Fruit fly (Drosophila melanogaster): ENCODE measurements around the gene CG2841.

Gene CG2841

dm6 chrX:2302875-2303274 lies 63.3 kb downstream of the CG2841 start:
- TF ChIP-seq Hr83 (GFP tag; optimal IDR thresholded peaks at IDR 0.05; ENCODE audit: poor library complexity, severe bottlenecking) = peak; percentile 29
- peak; percentile 10 for TF ChIP-seq Hnf4 (GFP tag; optimal IDR thresholded peaks at IDR 0.05)
- no peak for TF ChIP-seq Rel (GFP tag; optimal IDR thresholded peaks at IDR 0.05)
- peak; percentile 10 for TF ChIP-seq Rel (tag; optimal IDR thresholded peaks at IDR 0.05)
- TF ChIP-seq h (GFP tag; optimal IDR thresholded peaks at IDR 0.05) = peak; percentile 26
- TF ChIP-seq CrebA (GFP tag; optimal IDR thresholded peaks at IDR 0.05; ENCODE audit: borderline replicate concordance) = no peak

dm6 chrX:2301613-2302522 lies 64.3 kb downstream of the CG2841 start:
- peak; percentile 59 for TF ChIP-seq OdsH (GFP tag; optimal IDR thresholded peaks at IDR 0.05)
- TF ChIP-seq usp (GFP tag; optimal IDR thresholded peaks at IDR 0.05) = no peak
- TF ChIP-seq Dfd (GFP tag; optimal IDR thresholded peaks at IDR 0.05) = no peak
- TF ChIP-seq lola (GFP tag; optimal IDR thresholded peaks at IDR 0.05) = no peak
- TF ChIP-seq Hr78 (GFP tag; optimal IDR thresholded peaks at IDR 0.05) = no peak
- no peak for TF ChIP-seq Mio (GFP tag; optimal IDR thresholded peaks at IDR 0.05)
- peak; percentile 72 for TF ChIP-seq HLH106 (tag; optimal IDR thresholded peaks at IDR 0.05)
- TF ChIP-seq CG32264 (GFP tag; optimal IDR thresholded peaks at IDR 0.05) = peak; percentile 59
- no peak for TF ChIP-seq Dif (GFP tag; optimal IDR thresholded peaks at IDR 0.05; ENCODE audit: partially characterized antibody)
- TF ChIP-seq brk (GFP tag; optimal IDR thresholded peaks at IDR 0.05) = no peak
- peak; percentile 68 for TF ChIP-seq ey (GFP tag; optimal IDR thresholded peaks at IDR 0.05)
- TF ChIP-seq Sp1 (GFP tag; optimal IDR thresholded peaks at IDR 0.05) = peak; percentile 63
- no peak for TF ChIP-seq Hr83 (GFP tag; optimal IDR thresholded peaks at IDR 0.05; ENCODE audit: poor library complexity, severe bottlenecking)
- TF ChIP-seq pan (optimal IDR thresholded peaks at IDR 0.05) = no peak
- peak; percentile 79 for TF ChIP-seq fru (GFP tag; optimal IDR thresholded peaks at IDR 0.05)
- TF ChIP-seq sv (GFP tag; optimal IDR thresholded peaks at IDR 0.05) = peak; percentile 62
- no peak for TF ChIP-seq sage (GFP tag; optimal IDR thresholded peaks at IDR 0.05)
- TF ChIP-seq CG9705 (GFP tag; optimal IDR thresholded peaks at IDR 0.05) = peak; percentile 31
- peak; percentile 24 for TF ChIP-seq Hnf4 (GFP tag; optimal IDR thresholded peaks at IDR 0.05)
- TF ChIP-seq dmrt93B (GFP tag; optimal IDR thresholded peaks at IDR 0.05) = peak; percentile 70
- TF ChIP-seq h (GFP tag; optimal IDR thresholded peaks at IDR 0.05) = peak; percentile 65
- peak; percentile 16 to 79 for TF ChIP-seq foxo (GFP tag; optimal IDR thresholded peaks at IDR 0.05)
- TF ChIP-seq rgr (GFP tag; optimal IDR thresholded peaks at IDR 0.05) = peak; percentile 72
- TF ChIP-seq Abd-B (GFP tag; optimal IDR thresholded peaks at IDR 0.05) = no peak
- TF ChIP-seq GATAd (GFP tag; optimal IDR thresholded peaks at IDR 0.05) = no peak
- no peak for TF ChIP-seq Vsx2 (GFP tag; optimal IDR thresholded peaks at IDR 0.05; ENCODE audit: partially characterized antibody)
- TF ChIP-seq Myc (optimal IDR thresholded peaks at IDR 0.05) = no peak
- TF ChIP-seq Rel (GFP tag; optimal IDR thresholded peaks at IDR 0.05) = no peak
- peak; percentile 95 for TF ChIP-seq Rel (tag; optimal IDR thresholded peaks at IDR 0.05)
- TF ChIP-seq woc (GFP tag; optimal IDR thresholded peaks at IDR 0.05) = peak; percentile 39
- peak; percentile 21 for TF ChIP-seq Jra (GFP tag; optimal IDR thresholded peaks at IDR 0.05)
- TF ChIP-seq br (GFP tag; optimal IDR thresholded peaks at IDR 0.05) = peak; percentile 66
- no peak for TF ChIP-seq dsf (GFP tag; optimal IDR thresholded peaks at IDR 0.05; ENCODE audit: borderline replicate concordance)
- TF ChIP-seq psq (GFP tag; optimal IDR thresholded peaks at IDR 0.05) = peak; percentile 62
- TF ChIP-seq N (GFP tag; optimal IDR thresholded peaks at IDR 0.05) = no peak
- TF ChIP-seq jim (GFP tag; optimal IDR thresholded peaks at IDR 0.05) = no peak
- TF ChIP-seq dl (GFP tag; optimal IDR thresholded peaks at IDR 0.05; ENCODE audit: insufficient read depth in 1 of 2, partially characterized antibody in 2 of 2) = peak in 1 of 2 experiments; percentile 13
- TF ChIP-seq tai (GFP tag; optimal IDR thresholded peaks at IDR 0.05) = no peak
- peak; percentile 30 for TF ChIP-seq CrebA (GFP tag; optimal IDR thresholded peaks at IDR 0.05; ENCODE audit: borderline replicate concordance)

Measured in whole organism, wandering third instar larva.